Fruit fly (Drosophila melanogaster) whole organism, embryonic: ENCODE results near the gene CG17283.

Source experiments
- Antp ChIP-seq: fragments of 200-800 bp; sonication (Bioruptor generic); optimal IDR thresholded peaks from 3 replicates; lab custom pipeline; 2016; ENCODE audit warnings: missing biosample characterization, missing genetic modification characterization
- BEAF-32 ChIP-seq: fragments of 200-800 bp; sonication (Bioruptor generic); optimal IDR thresholded peaks from 3 replicates; lab custom pipeline; 2017; ENCODE audit warnings: missing biosample characterization, missing genetic modification characterization, mild to moderate bottlenecking, moderate library complexity, missing genetic modification reagents
- CG10147 ChIP-seq: fragments of 200-800 bp; sonication (Bioruptor generic); optimal IDR thresholded peaks from 2 replicates; lab custom pipeline; 2019; ENCODE audit warnings: missing biosample characterization, mild to moderate bottlenecking, missing genetic modification characterization, moderate library complexity
- CG10274 ChIP-seq: fragments of 200-800 bp; sonication (Bioruptor generic); optimal IDR thresholded peaks from 3 replicates; lab custom pipeline; 2017; ENCODE audit warnings: missing biosample characterization, mild to moderate bottlenecking, missing genetic modification characterization
- CG10462 ChIP-seq: fragments of 200-800 bp; sonication (Bioruptor generic); optimal IDR thresholded peaks from 2 replicates; lab custom pipeline; 2016; ENCODE audit warnings: missing biosample characterization, missing genetic modification characterization
- CG10543 ChIP-seq: fragments of 200-800 bp; sonication (Bioruptor generic); optimal IDR thresholded peaks from 3 replicates; lab custom pipeline; 2017; ENCODE audit warnings: missing biosample characterization, mild to moderate bottlenecking, missing genetic modification characterization, moderate library complexity
- CG11093 ChIP-seq: fragments of 200-800 bp; sonication (Bioruptor generic); IDR thresholded peaks from 3 replicates; pipeline ENCODE4 v1.3.6; 2022; ENCODE audit warnings: missing biosample characterization, missing genetic modification characterization
- CG13123 ChIP-seq: fragments of 200-800 bp; sonication (Bioruptor generic); optimal IDR thresholded peaks from 2 replicates; lab custom pipeline; 2016; ENCODE audit warnings: missing biosample characterization, missing genetic modification characterization
- CG13624 ChIP-seq: fragments of 200-800 bp; sonication (Bioruptor generic); optimal IDR thresholded peaks from 2 replicates; lab custom pipeline; 2016; ENCODE audit warnings: missing biosample characterization, missing genetic modification characterization
- CG15073 ChIP-seq: fragments of 200-800 bp; sonication (Bioruptor generic); optimal IDR thresholded peaks from 2 replicates; lab custom pipeline; 2016; ENCODE audit warnings: missing biosample characterization, missing genetic modification characterization
- CG1603 ChIP-seq: fragments of 200-800 bp; sonication (Bioruptor generic); optimal IDR thresholded peaks from 2 replicates; lab custom pipeline; 2019; ENCODE audit warnings: missing biosample characterization, mild to moderate bottlenecking, missing genetic modification characterization, moderate library complexity
- CG17612 ChIP-seq: fragments of 200-800 bp; sonication (Bioruptor generic); IDR thresholded peaks from 2 replicates; pipeline ENCODE4 v1.3.6; 2022; ENCODE audit warnings: missing biosample characterization, missing genetic modification characterization
- CG17912 ChIP-seq: fragments of 200-800 bp; sonication (Bioruptor generic); optimal IDR thresholded peaks from 2 replicates; lab custom pipeline; 2018; ENCODE audit warnings: missing biosample characterization, mild to moderate bottlenecking, missing genetic modification characterization
- CG18011 ChIP-seq: fragments of 200-800 bp; sonication (Bioruptor generic); optimal IDR thresholded peaks from 2 replicates; lab custom pipeline; 2017; ENCODE audit warnings: missing biosample characterization, missing genetic modification characterization, mild to moderate bottlenecking, moderate library complexity, missing genotype
- CG2120 ChIP-seq: fragments of 200-800 bp; sonication (Bioruptor generic); optimal IDR thresholded peaks from 3 replicates; lab custom pipeline; 2016; ENCODE audit warnings: missing biosample characterization, missing genetic modification characterization
- CG2129 ChIP-seq: fragments of 200-800 bp; sonication (Bioruptor generic); IDR thresholded peaks from 2 replicates; pipeline ENCODE4 v1.3.6; 2022; ENCODE audit warnings: missing biosample characterization, missing genetic modification characterization; ENCODE audit not compliant: partially characterized antibody
- CG30020 ChIP-seq: fragments of 200-800 bp; optimal IDR thresholded peaks from 2 replicates; lab custom pipeline; 2019; ENCODE audit warnings: missing biosample characterization, mild to moderate bottlenecking, missing genetic modification characterization, moderate library complexity
- CG3407 ChIP-seq: fragments of 200-800 bp; sonication (Bioruptor generic); optimal IDR thresholded peaks from 2 replicates; lab custom pipeline; 2018; ENCODE audit warnings: missing biosample characterization, mild to moderate bottlenecking, missing genetic modification characterization
- CG34224 ChIP-seq: fragments of 200-800 bp; sonication (Bioruptor generic); IDR thresholded peaks from 3 replicates; pipeline ENCODE4 v1.3.6; 2022; ENCODE audit warnings: missing biosample characterization, missing genetic modification characterization; ENCODE audit not compliant: partially characterized antibody
- CG4282 ChIP-seq: fragments of 200-800 bp; sonication (Bioruptor generic); optimal IDR thresholded peaks from 2 replicates; lab custom pipeline; 2016; ENCODE audit warnings: missing biosample characterization, missing genetic modification characterization
- CG4707 ChIP-seq: fragments of 200-800 bp; sonication (Bioruptor generic); optimal IDR thresholded peaks from 2 replicates; lab custom pipeline; 2018; ENCODE audit warnings: missing biosample characterization, mild to moderate bottlenecking, missing genetic modification characterization, moderate library complexity
- CG9215 ChIP-seq: fragments of 200-800 bp; sonication (Bioruptor generic); IDR thresholded peaks from 2 replicates; pipeline ENCODE4 v1.3.6; 2022; ENCODE audit warnings: missing biosample characterization, missing genetic modification characterization
- Dfd ChIP-seq, 2 experiments: fragments of >200 bp; optimal IDR thresholded peaks; 2 replicates each; lab custom pipeline; 2017; ENCODE audit warnings: missing biosample characterization in 2 of 2, missing genetic modification characterization in 2 of 2
- H15 ChIP-seq: fragments of 200-800 bp; sonication (Bioruptor generic); IDR thresholded peaks from 3 replicates; pipeline ENCODE4 v1.3.6; 2022; ENCODE audit warnings: missing biosample characterization, missing genetic modification characterization
- HLHmδ ChIP-seq: fragments of 200-800 bp; sonication (Bioruptor generic); optimal IDR thresholded peaks from 2 replicates; lab custom pipeline; 2018; ENCODE audit warnings: missing biosample characterization, mild to moderate bottlenecking, missing genetic modification characterization, moderate library complexity
- Hr39 ChIP-seq: fragments of >200 bp; optimal IDR thresholded peaks from 2 replicates; lab custom pipeline; 2017
- Lim3 ChIP-seq: fragments of 200-800 bp; sonication (Bioruptor generic); IDR thresholded peaks from 2 replicates; pipeline ENCODE4 v1.3.6; 2022; ENCODE audit warnings: missing biosample characterization, missing genetic modification characterization
- MESR4 ChIP-seq: fragments of 200-800 bp; sonication (Bioruptor generic); optimal IDR thresholded peaks from 2 replicates; lab custom pipeline; 2018; ENCODE audit warnings: missing biosample characterization, mild to moderate bottlenecking, missing genetic modification characterization, moderate library complexity
- NC2α ChIP-seq: fragments of 200-800 bp; sonication (Bioruptor generic); optimal IDR thresholded peaks from 2 replicates; lab custom pipeline; 2016; ENCODE audit warnings: missing biosample characterization, missing genetic modification characterization
- Optix ChIP-seq: fragments of 200-800 bp; sonication (Bioruptor generic); IDR thresholded peaks from 3 replicates; pipeline ENCODE4 v1.3.6; 2022; ENCODE audit warnings: missing biosample characterization, missing genetic modification characterization
- Pdp1 ChIP-seq, 2 experiments: fragments of 200-800 bp; sonication (Bioruptor generic); optimal IDR thresholded peaks; 3 replicates each; lab custom pipeline; 2016; ENCODE audit warnings: missing biosample characterization in 2 of 2, missing genetic modification characterization in 2 of 2, mild to moderate bottlenecking in 1 of 2, moderate library complexity in 1 of 2
- Ravus ChIP-seq: fragments of 200-800 bp; sonication (Bioruptor generic); IDR thresholded peaks from 2 replicates; pipeline ENCODE4 v1.3.6; 2022; ENCODE audit warnings: missing biosample characterization, missing genetic modification characterization
- Trl ChIP-seq, 3 experiments: fragments of >200 bp in 2 of 3; fragments of 200-800 bp in 1 of 3; sonication (Bioruptor generic) in 1 of 3; optimal IDR thresholded peaks; 2 replicates in 1 of 3; 3 replicates in 2 of 3; lab custom pipeline; 2016 to 2017; ENCODE audit warnings: missing biosample characterization in 1 of 3, missing genetic modification characterization in 1 of 3
- croc ChIP-seq: fragments of 200-800 bp; sonication (Bioruptor generic); conservative IDR thresholded peaks from 3 replicates; pipeline ENCODE4 v1.3.6; 2022; ENCODE audit warnings: missing biosample characterization, missing genetic modification characterization
- ems ChIP-seq: fragments of 200-800 bp; sonication (Bioruptor generic); optimal IDR thresholded peaks from 3 replicates; lab custom pipeline; 2016; ENCODE audit warnings: missing biosample characterization, missing genetic modification characterization
- gcm ChIP-seq: fragments of 200-800 bp; sonication (Bioruptor generic); optimal IDR thresholded peaks from 2 replicates; lab custom pipeline; 2019; ENCODE audit warnings: missing biosample characterization, mild to moderate bottlenecking, missing genetic modification characterization, moderate library complexity
- gsb-n ChIP-seq: fragments of 200-800 bp; sonication (Bioruptor generic); optimal IDR thresholded peaks from 3 replicates; lab custom pipeline; 2018; ENCODE audit warnings: missing biosample characterization, mild to moderate bottlenecking, missing genetic modification characterization
- hbn ChIP-seq: fragments of 200-800 bp; sonication (Bioruptor generic); IDR thresholded peaks from 2 replicates; pipeline ENCODE4 v1.3.6; 2022; ENCODE audit warnings: missing biosample characterization, missing genetic modification characterization; ENCODE audit not compliant: partially characterized antibody
- ind ChIP-seq: fragments of 200-800 bp; sonication (Bioruptor generic); optimal IDR thresholded peaks from 3 replicates; lab custom pipeline; 2016; ENCODE audit warnings: missing biosample characterization, missing genetic modification characterization
- jigr1 ChIP-seq: fragments of 200-800 bp; sonication (Bioruptor generic); IDR thresholded peaks from 3 replicates; pipeline ENCODE4 v1.3.6; 2022; ENCODE audit warnings: missing biosample characterization, missing genetic modification characterization
- luna ChIP-seq: fragments of 200-800 bp; sonication (Bioruptor generic); optimal IDR thresholded peaks from 2 replicates; lab custom pipeline; 2016; ENCODE audit warnings: missing biosample characterization, missing genetic modification characterization
- nerfin-1 ChIP-seq: fragments of 200-800 bp; sonication (Bioruptor generic); optimal IDR thresholded peaks from 3 replicates; lab custom pipeline; 2019; ENCODE audit warnings: missing biosample characterization, mild to moderate bottlenecking, missing genetic modification characterization, moderate library complexity
- scrt ChIP-seq: fragments of 200-800 bp; sonication (Bioruptor generic); optimal IDR thresholded peaks from 2 replicates; lab custom pipeline; 2018; ENCODE audit warnings: missing biosample characterization, mild to moderate bottlenecking, missing genetic modification characterization, moderate library complexity
- sna ChIP-seq: fragments of 200-800 bp; sonication (Bioruptor generic); IDR thresholded peaks from 2 replicates; pipeline ENCODE4 v1.3.6; 2022; ENCODE audit warnings: missing biosample characterization, missing genetic modification characterization; ENCODE audit not compliant: partially characterized antibody
- stwl ChIP-seq: fragments of 200-800 bp; sonication (Bioruptor generic); optimal IDR thresholded peaks from 3 replicates; lab custom pipeline; 2018; ENCODE audit warnings: missing biosample characterization, mild to moderate bottlenecking, missing genetic modification characterization, moderate library complexity
- toy ChIP-seq: fragments of 200-800 bp; sonication (Bioruptor generic); IDR thresholded peaks from 2 replicates; pipeline ENCODE4 v1.3.6; 2022; ENCODE audit warnings: missing biosample characterization, missing genetic modification characterization
- tup ChIP-seq: fragments of 200-800 bp; sonication (Bioruptor generic); optimal IDR thresholded peaks from 2 replicates; lab custom pipeline; 2016; ENCODE audit warnings: missing biosample characterization, mild to moderate bottlenecking, missing genetic modification characterization, moderate library complexity
- z ChIP-seq: fragments of 200-800 bp; sonication (Bioruptor generic); IDR thresholded peaks from 3 replicates; pipeline ENCODE4 v1.3.6; 2022; ENCODE audit warnings: missing biosample characterization, missing genetic modification characterization
- zen ChIP-seq: fragments of 200-800 bp; sonication (Bioruptor generic); optimal IDR thresholded peaks from 3 replicates; lab custom pipeline; 2018; ENCODE audit warnings: missing biosample characterization, mild to moderate bottlenecking, missing genetic modification characterization, moderate library complexity
- zen2 ChIP-seq: fragments of 200-800 bp; sonication (Bioruptor generic); IDR thresholded peaks from 3 replicates; pipeline ENCODE4 v1.3.6; 2022; ENCODE audit warnings: missing biosample characterization, missing genetic modification characterization; ENCODE audit not compliant: partially characterized antibody

The CG17283 gene

DNA sequence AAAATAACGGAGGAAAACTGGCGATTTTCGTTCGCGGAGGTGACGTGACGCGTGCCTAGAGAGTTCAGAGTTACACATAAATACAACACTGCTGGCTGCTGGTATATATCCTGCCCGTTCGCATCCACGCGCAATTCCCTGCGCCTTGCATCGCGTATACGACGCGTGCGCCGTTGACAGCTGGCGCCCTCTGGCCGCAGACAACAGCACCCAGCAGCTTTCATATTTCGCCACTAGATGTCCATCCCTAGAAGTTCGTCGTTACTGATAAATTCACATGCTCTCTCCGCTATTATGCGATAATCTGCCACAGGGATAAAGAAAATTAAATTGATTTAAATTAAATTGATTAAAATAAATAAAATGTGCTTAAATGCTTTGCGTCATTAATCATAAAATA lies 5.2 kb upstream of the CG17283 start, which contains the start of gene Sur-8 (continued):
- no peak for TF ChIP-seq CG34224 (GFP tag; lab: Robert Waterston, UW)
- TF ChIP-seq gsb-n (tag; lab: Kevin White, UChicago), result no peak
- no peak for TF ChIP-seq ems (GFP tag; lab: Kevin White, UChicago)
- peak; percentile 49 for TF ChIP-seq stwl (tag; lab: Kevin White, UChicago)
- TF ChIP-seq CG10274, result peak; percentile 45
- peak; percentile 25 for TF ChIP-seq CG18011
- TF ChIP-seq z (GFP tag; lab: Robert Waterston, UW), result no peak
- peak; percentile 48 for TF ChIP-seq luna (GFP tag; lab: Kevin White, UChicago)
- 0 out of 3 replicates have a peak, but pooled peaks have one; percentile 33 for TF ChIP-seq zen2
- TF ChIP-seq CG17912 (GFP tag; lab: Kevin White, UChicago), result peak; percentile 61
- no peak for TF ChIP-seq CG4282 (GFP tag; lab: Kevin White, UChicago)
- peak; percentile 53 for TF ChIP-seq CG13624 (GFP tag; lab: Kevin White, UChicago)
- TF ChIP-seq NC2α (GFP tag; lab: Kevin White, UChicago), result peak; percentile 42
- no peak for TF ChIP-seq Dfd (GFP tag; optimal IDR thresholded peaks at IDR 0.05; lab: Kevin White, UChicago)
- no peak for TF ChIP-seq CG15073
- peak; percentile 35 for TF ChIP-seq CG10543 (GFP tag; lab: Kevin White, UChicago)
- TF ChIP-seq CG3407, result peak; percentile 26
- TF ChIP-seq CG13123, result peak; percentile 38
- peak; percentile 21; the same call in 1 of the 2 replicates for TF ChIP-seq toy (GFP tag; lab: Robert Waterston, UW)
- no peak for TF ChIP-seq CG30020 (tag; lab: Kevin White, UChicago)
- peak; percentile 75 for TF ChIP-seq Optix (GFP tag; lab: Robert Waterston, UW)
- TF ChIP-seq Lim3 (GFP tag; lab: Robert Waterston, UW), result no peak
- TF ChIP-seq CG9215 (GFP tag; lab: Robert Waterston, UW), result 0 out of 2 replicates have a peak, but pooled peaks have one; percentile 21
- TF ChIP-seq croc (GFP tag; lab: Robert Waterston, UW), result peak; percentile 26; the same call in 1 of the 3 replicates
- peak; percentile 50; the same call in 1 of the 3 replicates for TF ChIP-seq CG11093
- TF ChIP-seq ind (GFP tag; lab: Kevin White, UChicago), result peak; percentile 64
- TF ChIP-seq Ravus (GFP tag; lab: Robert Waterston, UW), result no peak; the same call in 1 of the 2 replicates
- no peak for TF ChIP-seq Trl (optimal IDR thresholded peaks at IDR 0.05; lab: Kevin White, UChicago)
- peak; percentile 72 for TF ChIP-seq Trl (GFP tag; optimal IDR thresholded peaks at IDR 0.05; lab: Kevin White, UChicago)
- TF ChIP-seq CG2120 (GFP tag; lab: Kevin White, UChicago), result peak; percentile 64
- no peak for TF ChIP-seq CG10462
- TF ChIP-seq CG1603 (tag; lab: Kevin White, UChicago), result peak; percentile 73
- TF ChIP-seq H15 (GFP tag; lab: Robert Waterston, UW), result peak; percentile 74
- TF ChIP-seq CG4707, result no peak
- no peak for TF ChIP-seq gcm (GFP tag; lab: Kevin White, UChicago)
- TF ChIP-seq scrt (GFP tag; lab: Kevin White, UChicago), result peak; percentile 24
- no peak for TF ChIP-seq tup (GFP tag; lab: Kevin White, UChicago)
- TF ChIP-seq sna, result no peak
- TF ChIP-seq jigr1 (GFP tag; lab: Robert Waterston, UW), result no peak
- TF ChIP-seq zen (tag; lab: Kevin White, UChicago), result peak; percentile 53
- TF ChIP-seq CG10147 (GFP tag; lab: Kevin White, UChicago), result no peak
- no peak for TF ChIP-seq hbn (GFP tag; lab: Robert Waterston, UW)
- TF ChIP-seq MESR4, result no peak
- peak; percentile 54 to 69 for TF ChIP-seq Pdp1 (GFP tag; optimal IDR thresholded peaks at IDR 0.05; lab: Kevin White, UChicago)
- no peak for TF ChIP-seq Hr39 (lab: Kevin White, UChicago)
- no peak for TF ChIP-seq nerfin-1
- peak; percentile 4 for TF ChIP-seq BEAF-32 (GFP tag; lab: Kevin White, UChicago)
- TF ChIP-seq Antp (GFP tag; lab: Kevin White, UChicago), result peak; percentile 70
- TF ChIP-seq CG2129 (GFP tag; lab: Robert Waterston, UW), result no peak
- peak; percentile 32; the same call in 1 of the 2 replicates for TF ChIP-seq CG17612
- peak; percentile 67 for TF ChIP-seq HLHmδ (GFP tag; lab: Kevin White, UChicago)
